Fruit fly (Drosophila melanogaster): ENCODE data around the gene bab1.

bab1 gene

DNA sequence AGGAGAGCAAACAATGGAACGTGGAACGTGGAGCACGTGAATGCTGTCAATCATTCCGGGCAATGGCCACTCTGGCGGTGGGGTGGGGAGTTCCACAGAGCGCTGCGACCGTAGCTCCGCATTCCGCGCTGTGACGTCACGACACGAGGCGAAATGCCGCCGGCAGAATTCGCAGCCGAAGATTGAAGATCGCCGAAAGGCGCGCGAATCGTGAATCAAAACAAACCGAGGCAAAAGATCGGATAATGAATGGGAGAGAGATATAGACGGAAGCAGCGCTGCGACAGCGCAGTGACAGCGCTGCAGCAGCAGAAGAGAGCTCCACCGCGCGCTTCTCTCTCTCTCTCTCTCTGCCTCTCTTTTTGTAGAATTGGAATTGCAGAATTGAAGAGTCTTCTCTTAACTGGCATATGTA lies 2.3 kb downstream of the bab1 start:
- no peak for TF ChIP-seq CG8478 (optimal IDR thresholded peaks at IDR 0.05)
- no peak for TF ChIP-seq CTCF (optimal IDR thresholded peaks at IDR 0.05)

DNA sequence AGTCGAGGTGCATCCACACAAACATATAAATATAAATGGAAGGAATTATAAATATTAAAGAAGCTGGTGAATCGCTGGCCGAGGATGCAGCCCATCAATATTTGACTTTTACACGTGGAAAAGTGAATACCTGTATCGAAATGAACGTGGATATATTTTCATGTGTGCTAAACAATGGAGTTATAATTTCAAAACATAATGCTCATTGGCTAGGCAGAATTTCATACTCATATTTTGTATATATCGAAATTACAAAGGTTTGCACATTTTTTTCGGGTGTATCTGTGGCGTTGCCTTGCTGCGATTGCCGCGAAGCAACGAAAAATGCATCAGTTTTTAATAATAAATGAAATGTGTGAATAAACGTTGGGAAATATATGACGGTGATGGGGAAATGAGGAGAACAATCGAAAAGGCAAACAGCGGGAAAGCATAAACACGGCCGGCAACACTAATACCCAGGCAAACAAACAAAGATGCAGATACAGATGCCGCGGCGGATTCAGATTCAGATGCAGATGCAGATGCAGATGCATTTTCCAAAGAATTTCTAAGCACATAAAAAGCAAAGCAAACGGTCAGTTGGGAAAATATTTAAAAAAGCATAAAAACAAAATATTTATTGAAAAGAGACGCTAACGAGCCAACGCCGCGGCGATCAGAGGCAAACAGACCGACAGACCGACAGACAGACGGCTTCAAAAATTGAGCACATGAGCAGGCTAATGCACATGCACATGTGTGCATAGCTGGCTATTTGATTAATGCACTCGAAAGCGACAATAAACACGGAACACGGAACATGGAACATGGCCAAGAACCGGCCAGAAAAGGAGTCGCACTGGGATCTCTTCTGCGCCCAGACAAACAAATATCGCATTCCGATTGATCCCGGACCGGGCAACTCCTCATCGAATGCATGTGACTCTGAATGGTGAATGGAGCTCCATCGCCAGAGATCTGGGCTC lies 3.7 kb downstream of the bab1 start:
- TF ChIP-seq CG8478 (optimal IDR thresholded peaks at IDR 0.05) (no peak), CTCF (optimal IDR thresholded peaks at IDR 0.05) (no peak)

DNA sequence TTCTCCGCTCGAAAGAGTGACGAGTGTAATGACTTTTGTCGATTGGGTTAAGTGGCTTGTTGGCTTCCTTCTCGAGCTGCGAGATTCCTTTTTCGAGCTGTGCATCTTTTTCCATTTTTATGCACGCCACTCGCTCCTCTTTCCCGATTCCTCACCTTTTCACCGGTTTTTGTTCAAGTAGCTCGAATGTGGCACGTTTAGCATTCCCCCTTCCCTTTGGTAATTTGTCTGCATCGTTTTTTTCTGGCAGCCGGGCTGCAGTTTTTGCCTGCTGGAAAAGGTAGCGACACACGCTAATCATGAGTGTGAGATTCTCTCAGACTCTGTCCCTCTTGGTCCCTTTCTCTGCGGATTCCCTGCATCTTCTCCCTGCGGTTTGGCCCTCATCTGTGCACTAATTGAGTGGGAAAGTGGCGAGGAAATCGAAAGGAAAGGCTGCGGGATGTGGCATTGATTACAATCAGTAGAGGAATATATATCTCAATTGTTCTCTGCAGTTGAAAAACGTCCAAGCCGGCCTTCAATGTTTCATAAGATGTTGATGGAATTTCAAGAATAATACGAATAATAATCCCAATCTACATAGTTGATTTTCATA lies 4.8 kb downstream of the bab1 start:
- no peak for TF ChIP-seq CG8478 (optimal IDR thresholded peaks at IDR 0.05)
- no peak for TF ChIP-seq CTCF (optimal IDR thresholded peaks at IDR 0.05)

DNA sequence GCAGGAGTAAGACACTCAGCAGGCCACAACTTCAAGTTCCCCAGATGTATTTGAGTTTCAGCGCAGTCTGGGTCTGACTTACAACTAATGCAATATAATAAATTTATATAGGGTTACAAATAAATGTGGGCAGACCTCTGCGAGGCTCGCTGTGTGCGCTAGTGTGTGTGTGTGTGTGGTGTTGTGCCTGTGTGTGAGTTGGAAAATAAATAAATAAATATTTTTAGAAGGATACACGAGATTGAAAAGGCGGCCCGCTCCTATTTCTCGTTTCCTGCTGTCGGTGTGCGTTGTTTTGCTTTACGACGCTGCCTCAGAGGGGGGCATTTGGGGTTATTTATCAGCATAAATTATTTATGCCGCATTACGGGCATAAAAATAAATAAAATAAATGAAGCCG lies 6.3 kb downstream of the bab1 start:
- TF ChIP-seq CG8478 (optimal IDR thresholded peaks at IDR 0.05) = no peak
- TF ChIP-seq CTCF (optimal IDR thresholded peaks at IDR 0.05) = no peak

DNA sequence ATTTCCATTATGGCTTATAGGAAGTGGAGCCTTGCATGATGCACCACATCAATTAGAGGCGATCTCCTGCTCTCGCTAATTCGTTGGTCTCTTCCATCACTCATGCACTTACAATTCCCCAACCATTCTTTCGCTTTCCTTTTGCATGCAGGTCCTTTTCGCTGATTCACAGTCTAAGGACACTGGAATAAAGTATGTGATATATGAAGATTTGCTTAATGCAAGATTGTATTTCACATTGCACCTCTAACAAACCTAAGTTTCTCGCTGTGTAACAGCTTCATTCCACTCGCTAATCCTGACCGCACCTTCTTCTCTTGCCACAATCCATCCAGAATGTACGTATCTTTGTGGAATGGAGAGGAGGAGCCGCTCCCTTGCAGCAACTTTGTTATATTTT lies 6.8 kb downstream of the bab1 start:
- TF ChIP-seq CTCF (optimal IDR thresholded peaks at IDR 0.05) (no peak), CG8478 (optimal IDR thresholded peaks at IDR 0.05) (no peak)

DNA sequence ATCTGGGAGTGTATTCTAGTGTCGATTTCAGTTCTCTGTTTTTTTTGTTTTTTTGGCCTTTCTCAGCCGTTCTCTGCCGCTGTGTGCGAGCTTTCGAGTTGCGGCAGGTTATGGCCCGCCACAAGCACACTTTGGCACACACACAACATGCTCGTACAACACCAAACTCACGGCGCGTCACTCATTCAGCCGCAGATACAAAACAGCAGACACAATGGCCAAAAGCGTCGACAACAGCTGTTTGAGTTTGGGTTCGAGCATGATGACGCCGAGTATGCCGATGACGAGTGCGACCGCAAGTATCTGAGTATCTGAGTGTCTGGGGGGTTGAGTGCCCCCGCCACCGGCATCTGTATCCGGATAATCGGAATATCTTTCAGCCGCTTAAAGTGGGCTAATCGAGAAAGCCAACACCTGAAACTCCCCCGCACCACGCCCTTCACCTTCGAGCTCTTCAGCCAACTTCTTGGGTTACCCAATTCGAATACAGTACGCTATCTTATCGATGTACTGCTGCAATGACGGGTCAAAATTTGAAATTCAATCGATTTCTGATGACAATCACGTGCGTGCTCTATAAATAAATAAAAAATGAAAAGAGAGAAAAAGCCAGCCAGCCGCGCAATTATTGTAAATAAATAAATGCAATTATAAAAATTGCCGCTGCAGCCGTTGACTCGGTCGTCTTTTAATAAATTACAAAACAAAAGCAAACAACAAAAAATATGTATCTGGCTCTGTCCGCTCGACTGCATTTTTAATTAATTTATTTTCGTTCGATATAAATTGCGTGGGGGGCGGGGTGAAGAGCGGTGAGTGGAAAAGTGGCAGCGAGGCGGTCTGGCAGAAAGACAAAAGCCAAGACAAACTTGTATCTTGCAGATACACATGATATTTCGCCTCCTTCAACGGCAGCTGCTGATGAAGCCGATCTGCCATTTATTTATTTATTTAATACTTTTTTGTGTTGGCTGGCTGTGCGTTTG lies 7.7 kb downstream of the bab1 start:
- no peak for TF ChIP-seq CG8478 (optimal IDR thresholded peaks at IDR 0.05)
- TF ChIP-seq CTCF (optimal IDR thresholded peaks at IDR 0.05) = no peak

DNA sequence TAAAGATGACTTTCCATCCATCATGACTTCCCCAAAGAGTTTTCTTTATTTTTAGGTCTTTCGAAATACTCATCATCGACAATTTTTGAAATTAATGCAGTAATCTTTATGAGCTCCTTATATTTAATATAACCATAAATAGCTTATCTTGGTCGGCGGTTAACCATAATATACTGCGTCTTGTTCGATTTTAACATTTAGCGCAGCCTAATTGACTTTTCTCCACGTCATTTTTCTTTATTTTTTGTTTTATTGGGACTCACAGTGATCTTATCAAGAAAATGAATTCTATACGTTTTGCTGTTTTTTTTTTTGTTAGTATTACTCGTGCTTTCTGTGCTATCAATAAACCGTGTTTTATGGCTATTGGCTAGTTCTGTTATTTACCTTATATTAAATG lies 8.6 kb downstream of the bab1 start:
- no peak for TF ChIP-seq CTCF (optimal IDR thresholded peaks at IDR 0.05)
- TF ChIP-seq CG8478 (optimal IDR thresholded peaks at IDR 0.05) = no peak

DNA sequence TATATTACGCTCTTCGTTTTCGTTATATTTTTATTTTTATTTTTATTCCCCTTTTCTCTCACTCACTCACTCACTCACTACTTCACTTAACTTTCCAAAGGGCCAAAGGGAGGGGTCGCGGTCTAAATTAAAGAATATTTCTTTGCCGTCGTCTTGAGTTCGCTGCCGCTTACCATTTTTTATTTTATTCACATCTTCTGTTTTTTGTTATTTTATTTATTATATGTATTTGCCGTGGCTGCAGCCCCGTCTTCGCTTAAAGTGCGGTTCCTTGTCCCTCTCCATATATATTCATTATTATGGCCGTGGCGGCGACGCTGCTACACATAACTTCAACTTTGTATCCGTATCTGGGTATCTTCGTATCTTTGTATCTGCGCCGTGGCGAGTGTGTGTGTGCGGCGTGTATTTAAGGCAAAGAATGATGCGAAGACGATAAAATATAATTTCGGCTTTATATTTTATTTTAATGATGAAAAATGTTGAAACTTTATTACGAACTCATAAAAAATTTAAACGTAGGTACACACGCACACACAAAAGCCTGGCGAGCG lies 9.8 kb downstream of the bab1 start:
- no peak for TF ChIP-seq CG8478 (optimal IDR thresholded peaks at IDR 0.05)
- no peak for TF ChIP-seq CTCF (optimal IDR thresholded peaks at IDR 0.05)

DNA sequence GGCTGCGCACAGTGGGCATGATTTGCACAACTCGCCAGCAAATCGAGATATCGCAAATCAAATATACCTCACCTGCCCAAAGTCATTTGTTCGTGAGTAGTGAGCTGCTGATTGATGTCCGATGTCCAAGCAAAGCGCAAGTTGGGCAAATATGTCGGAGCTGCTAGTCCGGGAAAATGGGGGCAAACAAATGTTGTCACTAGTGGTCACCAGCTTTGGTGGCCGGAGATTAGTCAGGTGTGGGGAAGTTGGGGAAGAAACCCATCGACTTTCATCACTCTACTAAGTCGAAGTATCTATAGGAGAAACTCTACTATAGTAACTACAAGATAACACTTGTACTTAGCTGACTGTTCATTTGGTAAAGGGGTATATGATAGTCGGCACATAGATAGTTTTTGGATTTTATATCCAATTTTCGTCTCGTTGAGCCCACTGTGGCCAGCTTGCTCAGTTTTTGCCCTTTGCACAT lies 10.4 kb downstream of the bab1 start:
- no peak for TF ChIP-seq CTCF (optimal IDR thresholded peaks at IDR 0.05)

DNA sequence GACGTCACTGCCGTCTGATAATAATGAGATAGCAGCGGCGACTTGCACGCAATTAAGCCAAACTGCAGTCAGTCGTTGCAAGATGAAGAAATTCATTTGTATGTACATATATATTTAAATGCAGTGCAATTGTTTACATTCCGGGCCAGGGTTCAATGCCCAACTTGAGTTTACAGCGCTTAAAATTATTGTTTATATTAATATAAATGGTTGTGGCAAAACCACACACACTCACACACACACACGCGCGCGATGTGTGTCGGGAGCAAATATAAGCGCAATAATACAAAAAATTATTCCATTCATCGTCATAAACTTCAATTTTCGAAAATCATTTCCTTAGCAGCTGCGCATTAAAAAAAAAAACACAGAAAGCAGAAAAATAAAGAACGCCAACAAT lies 10.9 kb downstream of the bab1 start:
- TF ChIP-seq CTCF (optimal IDR thresholded peaks at IDR 0.05) (no peak), CG8478 (optimal IDR thresholded peaks at IDR 0.05) (no peak)

DNA sequence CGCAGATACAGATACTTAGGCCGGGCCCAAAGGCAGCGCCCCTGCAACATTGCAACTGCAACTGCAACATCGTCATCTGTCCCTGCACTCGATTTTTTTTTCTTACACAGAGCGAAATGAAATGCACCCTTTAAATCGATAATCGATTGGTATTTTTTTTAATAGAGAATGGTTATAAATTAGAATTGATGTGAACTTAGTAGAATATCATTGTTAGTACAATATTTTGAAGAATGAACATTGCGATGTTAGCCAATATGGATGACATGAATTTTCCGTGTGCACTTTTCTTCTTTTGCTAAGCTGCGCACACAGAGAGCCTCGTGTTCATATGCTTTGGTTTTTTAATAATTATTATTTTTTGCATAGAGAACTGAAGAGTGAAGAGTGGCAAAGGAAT lies 11.6 kb downstream of the bab1 start:
- no peak for TF ChIP-seq CTCF (optimal IDR thresholded peaks at IDR 0.05)
- no peak for TF ChIP-seq CG8478 (optimal IDR thresholded peaks at IDR 0.05)

DNA sequence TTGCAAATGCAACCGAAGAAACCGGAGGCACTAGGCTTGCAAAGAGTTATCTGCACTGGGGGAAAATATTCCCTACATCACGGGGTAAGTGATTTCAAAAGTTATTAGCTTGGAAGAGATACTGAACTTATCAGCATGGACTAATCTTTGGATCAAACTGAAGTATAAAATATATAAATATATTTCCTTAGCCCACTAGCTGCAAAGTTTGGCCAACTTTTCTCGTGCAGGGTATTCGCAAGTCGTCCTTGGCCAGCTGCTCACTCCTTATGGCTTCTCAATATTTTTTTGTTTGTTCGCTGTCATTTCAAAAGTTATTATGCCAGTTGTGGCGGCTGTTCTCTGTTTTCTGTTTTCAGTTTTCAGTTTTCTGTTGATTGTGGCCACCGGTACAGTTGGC lies 12.7 kb downstream of the bab1 start:
- TF ChIP-seq CG8478 (optimal IDR thresholded peaks at IDR 0.05) = no peak
- no peak for TF ChIP-seq CTCF (optimal IDR thresholded peaks at IDR 0.05)

DNA sequence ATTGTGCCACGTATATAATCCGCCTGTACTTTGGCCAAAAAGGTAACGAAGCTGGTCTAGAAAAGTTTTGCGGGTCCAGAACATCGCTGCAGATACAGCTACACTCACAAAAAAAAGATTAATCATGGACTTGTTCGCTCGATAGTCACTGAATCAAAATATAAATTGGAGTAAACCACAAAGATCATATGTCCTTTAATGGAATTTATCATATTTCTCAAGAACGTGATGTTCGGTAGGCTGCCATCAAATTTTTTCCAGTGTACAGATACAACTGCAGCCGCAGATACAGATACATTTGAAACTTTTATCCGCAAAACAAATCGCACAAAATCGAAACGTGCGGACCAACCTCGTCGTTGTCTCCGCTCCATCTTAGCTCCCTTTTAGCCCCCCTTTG lies 13.6 kb downstream of the bab1 start:
- no peak for TF ChIP-seq CTCF (optimal IDR thresholded peaks at IDR 0.05)
- TF ChIP-seq CG8478 (optimal IDR thresholded peaks at IDR 0.05) = no peak

DNA sequence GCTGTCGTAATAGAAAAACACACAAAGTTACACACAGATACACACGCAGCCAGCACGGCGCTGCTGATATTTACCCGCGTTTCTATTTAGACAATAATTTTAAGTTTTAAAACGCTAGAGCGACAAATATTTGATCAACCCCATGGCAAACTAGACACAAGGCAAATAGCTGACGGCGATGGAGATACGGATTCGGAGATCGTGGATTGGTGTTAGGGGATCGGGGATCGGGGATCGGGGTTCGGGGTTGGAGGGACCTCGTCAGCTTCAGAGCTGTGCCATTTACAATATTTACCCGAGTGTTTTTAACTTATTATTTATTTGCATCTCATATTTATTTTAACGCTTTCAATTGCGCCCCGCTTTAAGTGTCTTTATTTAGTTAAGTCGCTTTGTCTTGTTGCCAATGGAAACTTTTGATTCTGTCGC lies 14.6 kb downstream of the bab1 start:
- no peak for TF ChIP-seq CTCF (optimal IDR thresholded peaks at IDR 0.05)
- no peak for TF ChIP-seq CG8478 (optimal IDR thresholded peaks at IDR 0.05)

All from S2 (cell line).